Fruit fly (Drosophila melanogaster): ENCODE measurements around the gene Thor.

The Thor gene

DNA sequence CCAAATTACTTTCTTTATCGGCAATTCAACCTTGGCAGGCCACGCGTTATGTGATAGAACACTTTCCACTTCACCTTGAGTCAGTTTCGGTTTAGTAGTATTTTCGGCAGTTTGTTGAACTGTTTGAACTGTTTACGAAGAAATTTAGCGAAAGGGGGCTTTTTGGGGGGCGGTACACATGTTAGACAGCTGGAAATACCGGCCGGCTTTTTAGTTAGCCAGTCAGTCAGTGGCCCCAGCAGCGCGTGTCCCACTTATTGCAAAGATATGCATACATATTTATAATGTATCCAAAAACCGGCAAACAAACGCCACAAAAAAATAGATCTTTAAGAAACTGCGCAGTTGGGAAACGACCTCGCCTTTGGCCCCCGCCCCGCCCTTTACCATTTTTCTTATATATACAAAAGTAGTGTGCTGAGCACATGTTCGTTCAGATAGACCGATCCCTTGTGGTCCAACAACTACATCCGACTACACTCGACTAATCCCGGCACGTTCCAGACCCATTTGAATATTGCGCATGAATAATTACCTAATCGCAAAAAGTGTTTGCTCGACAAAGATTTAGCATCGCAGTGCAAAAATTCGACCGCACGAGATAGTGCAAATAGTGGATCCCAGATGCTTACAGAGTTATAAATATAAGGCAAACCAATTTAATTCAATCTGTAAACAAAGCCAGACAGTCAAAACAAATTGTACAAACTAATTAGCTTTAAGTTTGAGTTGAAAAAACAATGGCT is 1.6 kb downstream of the Thor start (continued):
- TF ChIP-seq nau (GFP tag; optimal IDR thresholded peaks at IDR 0.05) (peak; percentile 2), CG32767 (GFP tag; IDR thresholded peaks at IDR 0.05) (peak; percentile 67; the same call in 1 of the 2 replicates), CG34422 (GFP tag; IDR thresholded peaks at IDR 0.05) (peak; percentile 69; the same call in 1 of the 3 replicates), CG31224 (GFP tag; IDR thresholded peaks at IDR 0.05) (no peak), CG9932 (GFP tag; IDR thresholded peaks at IDR 0.05) (0 out of 2 replicates have a peak, but pooled peaks have one; percentile 3), CG10543 (GFP tag; optimal IDR thresholded peaks at IDR 0.05) (peak; percentile 59), CG13894 (tag; optimal IDR thresholded peaks at IDR 0.05) (peak; percentile 65), Pdp1 (GFP tag; optimal IDR thresholded peaks at IDR 0.05) (peak in 1 of 2 experiments; percentile 26), lab (GFP tag; optimal IDR thresholded peaks at IDR 0.05) (peak; percentile 19), ci (GFP tag; IDR thresholded peaks at IDR 0.05) (peak; percentile 52; the same call in 1 of the 3 replicates), lbe (GFP tag; optimal IDR thresholded peaks at IDR 0.05) (peak; percentile 19), sd (tag; optimal IDR thresholded peaks at IDR 0.05) (peak; percentile 56), rib (GFP tag; IDR thresholded peaks at IDR 0.05) (peak; percentile 49), GATAe (GFP tag; conservative IDR thresholded peaks at IDR 0.05) (no peak), CG7987 (GFP tag; optimal IDR thresholded peaks at IDR 0.05) (peak; percentile 22), cwo (GFP tag; optimal IDR thresholded peaks at IDR 0.05) (peak; percentile 96), CG13287 (GFP tag; IDR thresholded peaks at IDR 0.05; ENCODE audit: partially characterized antibody) (peak; percentile 18; the same call in 1 of the 2 replicates), CG12769 (tag; optimal IDR thresholded peaks at IDR 0.05) (peak; percentile 83), CG16779 (GFP tag; IDR thresholded peaks at IDR 0.05) (0 out of 2 replicates have a peak, but pooled peaks have one; percentile 3), vvl (GFP tag; IDR thresholded peaks at IDR 0.05) (peak; percentile 33; the same call in 1 of the 2 replicates), odd (GFP tag; optimal IDR thresholded peaks at IDR 0.05) (peak; percentile 2), mirr (GFP tag; optimal IDR thresholded peaks at IDR 0.05) (peak; percentile 18), CG18599 (GFP tag; optimal IDR thresholded peaks at IDR 0.05) (peak; percentile 27), Atf6 (GFP tag; IDR thresholded peaks at IDR 0.05) (peak; percentile 58), HLH54F (GFP tag; optimal IDR thresholded peaks at IDR 0.05) (no peak), hth (optimal IDR thresholded peaks at IDR 0.05) (no peak), NFAT (GFP tag; IDR thresholded peaks at IDR 0.05) (0 out of 2 replicates have a peak, but pooled peaks have one; percentile 14), sug (tag; optimal IDR thresholded peaks at IDR 0.05) (peak; percentile 43), CG16813 (GFP tag; IDR thresholded peaks at IDR 0.05; ENCODE audit: partially characterized antibody) (0 out of 3 replicates have a peak, but pooled peaks have one; percentile 14), sens (GFP tag) (peak; percentile 67), CG11247 (GFP tag; IDR thresholded peaks at IDR 0.05) (no peak), CG6272 (GFP tag; IDR thresholded peaks at IDR 0.05) (no peak), tna (GFP tag; IDR thresholded peaks at IDR 0.05; ENCODE audit: partially characterized antibody) (0 out of 2 replicates have a peak, but pooled peaks have one; percentile 31), CG2889 (GFP tag; IDR thresholded peaks at IDR 0.05) (no peak), lmd (GFP tag; IDR thresholded peaks at IDR 0.05) (no peak), chinmo (GFP tag; IDR thresholded peaks at IDR 0.05; ENCODE audit: partially characterized antibody) (peak; percentile 69; the same call in 1 of the 4 replicates), CG2116 (GFP tag; optimal IDR thresholded peaks at IDR 0.05) (peak; percentile 4), prd (optimal IDR thresholded peaks at IDR 0.05) (no peak), prd (GFP tag; IDR thresholded peaks at IDR 0.05) (no peak), CG9609 (GFP tag; optimal IDR thresholded peaks at IDR 0.05) (no peak)
